Fruit fly (Drosophila melanogaster) whole organism, embryonic: ENCODE data around the gene nAChRalpha6.

ENCODE experiments used
- Atf3 ChIP-seq: fragments of 200-800 bp; sonication (Bioruptor generic); optimal IDR thresholded peaks from 3 replicates; lab custom pipeline; 2016; ENCODE audit warnings: missing biosample characterization, missing genetic modification characterization
- Atf6 ChIP-seq: fragments of 200-800 bp; sonication (Bioruptor generic); IDR thresholded peaks from 2 replicates; pipeline ENCODE4 v1.3.6; 2022; ENCODE audit warnings: missing biosample characterization, missing genetic modification characterization
- CG10267 ChIP-seq: fragments of 200-800 bp; sonication (Bioruptor generic); optimal IDR thresholded peaks from 2 replicates; lab custom pipeline; 2018; ENCODE audit warnings: missing biosample characterization, mild to moderate bottlenecking, missing genetic modification characterization, moderate library complexity
- CG10366 ChIP-seq: fragments of 200-800 bp; sonication (Bioruptor generic); IDR thresholded peaks from 2 replicates; pipeline ENCODE4 v1.3.6; 2022; ENCODE audit warnings: missing biosample characterization, missing genetic modification characterization
- CG10565 ChIP-seq: fragments of 200-800 bp; sonication (Bioruptor generic); optimal IDR thresholded peaks from 3 replicates; lab custom pipeline; 2016; ENCODE audit warnings: missing biosample characterization, mild to moderate bottlenecking, missing genetic modification characterization
- CG10979 ChIP-seq: fragments of 200-800 bp; sonication (Bioruptor generic); optimal IDR thresholded peaks from 2 replicates; lab custom pipeline; 2018; ENCODE audit warnings: missing biosample characterization, mild to moderate bottlenecking, missing genetic modification characterization, moderate library complexity
- CG11723 ChIP-seq: fragments of 200-800 bp; sonication (Bioruptor generic); optimal IDR thresholded peaks from 2 replicates; lab custom pipeline; 2017; ENCODE audit warnings: missing biosample characterization, mild to moderate bottlenecking, missing genetic modification characterization
- CG13296 ChIP-seq: fragments of 200-800 bp; sonication (Bioruptor generic); optimal IDR thresholded peaks from 3 replicates; lab custom pipeline; 2018; ENCODE audit warnings: missing biosample characterization, mild to moderate bottlenecking, missing genetic modification characterization
- CG17385 ChIP-seq: fragments of 200-800 bp; sonication (Bioruptor generic); optimal IDR thresholded peaks from 3 replicates; lab custom pipeline; 2018; ENCODE audit warnings: missing biosample characterization, mild to moderate bottlenecking, missing genetic modification characterization
- CG18011 ChIP-seq: fragments of 200-800 bp; sonication (Bioruptor generic); optimal IDR thresholded peaks from 2 replicates; lab custom pipeline; 2017; ENCODE audit warnings: missing biosample characterization, missing genetic modification characterization, mild to moderate bottlenecking, moderate library complexity, missing genotype
- CG30431 ChIP-seq: fragments of 200-800 bp; sonication (Bioruptor generic); optimal IDR thresholded peaks from 2 replicates; lab custom pipeline; 2017; ENCODE audit warnings: missing biosample characterization, missing genetic modification characterization
- CG33213 ChIP-seq: fragments of 200-800 bp; sonication (Bioruptor generic); optimal IDR thresholded peaks from 3 replicates; lab custom pipeline; 2016; ENCODE audit warnings: missing biosample characterization, missing genetic modification characterization
- CG42726 ChIP-seq: fragments of 200-800 bp; sonication (Bioruptor generic); IDR thresholded peaks from 2 replicates; pipeline ENCODE4 v1.3.6; 2022; ENCODE audit warnings: missing biosample characterization, missing genetic modification characterization; ENCODE audit not compliant: partially characterized antibody
- CG6654 ChIP-seq: fragments of 200-800 bp; sonication (Bioruptor generic); optimal IDR thresholded peaks from 2 replicates; lab custom pipeline; 2017; ENCODE audit warnings: missing biosample characterization, mild to moderate bottlenecking, missing genetic modification characterization
- CG9437 ChIP-seq: fragments of 200-800 bp; sonication (Bioruptor generic); optimal IDR thresholded peaks from 2 replicates; lab custom pipeline; 2018; ENCODE audit warnings: missing biosample characterization, mild to moderate bottlenecking, missing genetic modification characterization
- D19A ChIP-seq: fragments of 200-800 bp; optimal IDR thresholded peaks from 3 replicates; lab custom pipeline; 2019; ENCODE audit warnings: missing biosample characterization, mild to moderate bottlenecking, missing genetic modification characterization, moderate library complexity
- E2f2 ChIP-seq: fragments of 200-800 bp; sonication (Bioruptor generic); IDR thresholded peaks from 2 replicates; pipeline ENCODE4 v1.3.6; 2022; ENCODE audit warnings: missing biosample characterization, missing genetic modification characterization
- Elba2 ChIP-seq: fragments of 200-800 bp; sonication (Bioruptor generic); optimal IDR thresholded peaks from 3 replicates; lab custom pipeline; 2016; ENCODE audit warnings: missing biosample characterization, missing genetic modification characterization
- Ets97D ChIP-seq: fragments of 200-800 bp; sonication (Bioruptor generic); optimal IDR thresholded peaks from 3 replicates; lab custom pipeline; 2016; ENCODE audit warnings: missing biosample characterization, missing genetic modification characterization
- Fer1 ChIP-seq: fragments of 200-800 bp; sonication (Bioruptor generic); optimal IDR thresholded peaks from 2 replicates; lab custom pipeline; 2017; ENCODE audit warnings: missing biosample characterization, mild to moderate bottlenecking, missing genetic modification characterization
- H15 ChIP-seq: fragments of 200-800 bp; sonication (Bioruptor generic); IDR thresholded peaks from 3 replicates; pipeline ENCODE4 v1.3.6; 2022; ENCODE audit warnings: missing biosample characterization, missing genetic modification characterization
- MESR4 ChIP-seq: fragments of 200-800 bp; sonication (Bioruptor generic); optimal IDR thresholded peaks from 2 replicates; lab custom pipeline; 2018; ENCODE audit warnings: missing biosample characterization, mild to moderate bottlenecking, missing genetic modification characterization, moderate library complexity
- Ravus ChIP-seq: fragments of 200-800 bp; sonication (Bioruptor generic); IDR thresholded peaks from 2 replicates; pipeline ENCODE4 v1.3.6; 2022; ENCODE audit warnings: missing biosample characterization, missing genetic modification characterization
- Six4 ChIP-seq: fragments of 200-800 bp; sonication (Bioruptor generic); optimal IDR thresholded peaks from 2 replicates; lab custom pipeline; 2016; ENCODE audit warnings: missing biosample characterization, missing genetic modification characterization
- TFAM ChIP-seq: fragments of 200-800 bp; sonication (Bioruptor generic); optimal IDR thresholded peaks from 2 replicates; lab custom pipeline; 2017; ENCODE audit warnings: missing biosample characterization, missing genetic modification characterization, inconsistent platforms
- Xbp1 ChIP-seq: fragments of 200-800 bp; sonication (Bioruptor generic); optimal IDR thresholded peaks from 3 replicates; lab custom pipeline; 2016; ENCODE audit warnings: missing biosample characterization, mild to moderate bottlenecking, missing genetic modification characterization
- Xrp1 ChIP-seq: fragments of 200-800 bp; sonication (Bioruptor generic); IDR thresholded peaks from 2 replicates; pipeline ENCODE4 v1.3.6; 2022; ENCODE audit warnings: missing biosample characterization, missing genetic modification characterization
- ab ChIP-seq: fragments of 200-800 bp; sonication (Bioruptor generic); optimal IDR thresholded peaks from 2 replicates; lab custom pipeline; 2016; ENCODE audit warnings: missing biosample characterization, missing genetic modification characterization
- bsh ChIP-seq, 2 experiments: fragments of 200-800 bp; sonication (Bioruptor generic); optimal IDR thresholded peaks; 2 replicates each; lab custom pipeline; 2017 to 2018; ENCODE audit warnings: mild to moderate bottlenecking in 2 of 2, missing biosample characterization in 2 of 2, missing genetic modification characterization in 2 of 2, moderate library complexity in 1 of 2
- btn ChIP-seq: fragments of 200-800 bp; sonication (Bioruptor generic); optimal IDR thresholded peaks from 2 replicates; lab custom pipeline; 2016; ENCODE audit warnings: missing biosample characterization, missing genetic modification characterization
- emc ChIP-seq: fragments of 200-800 bp; sonication (Bioruptor generic); optimal IDR thresholded peaks from 2 replicates; lab custom pipeline; 2016; ENCODE audit warnings: missing biosample characterization, missing genetic modification characterization
- esg ChIP-seq: fragments of 200-800 bp; sonication (Bioruptor generic); conservative IDR thresholded peaks from 2 replicates; pipeline ENCODE4 v1.3.6; 2022; ENCODE audit warnings: missing biosample characterization, missing genetic modification characterization
- ewg ChIP-seq: fragments of 200-800 bp; sonication (Bioruptor generic); optimal IDR thresholded peaks from 3 replicates; lab custom pipeline; 2017; ENCODE audit warnings: mild to moderate bottlenecking, missing biosample characterization, missing genetic modification reagents, missing genetic modification characterization
- exex ChIP-seq: fragments of 200-800 bp; sonication (Bioruptor generic); optimal IDR thresholded peaks from 4 replicates; lab custom pipeline; 2018; ENCODE audit warnings: missing biosample characterization, mild to moderate bottlenecking, missing genetic modification characterization, moderate library complexity
- fu2 ChIP-seq: fragments of 200-800 bp; sonication (Bioruptor generic); optimal IDR thresholded peaks from 2 replicates; lab custom pipeline; 2016; ENCODE audit warnings: missing biosample characterization, missing genetic modification characterization
- her ChIP-seq: fragments of 200-800 bp; sonication (Bioruptor generic); optimal IDR thresholded peaks from 2 replicates; lab custom pipeline; 2016; ENCODE audit warnings: missing biosample characterization, missing genetic modification characterization
- hkb ChIP-seq, 2 experiments: fragments of 200-800 bp in 1 of 2; fragments of >200 bp in 1 of 2; sonication (Bioruptor generic) in 1 of 2; IDR thresholded peaks in 1 of 2; optimal IDR thresholded peaks in 1 of 2; 2 replicates each; pipeline versions ENCODE4 v1.3.6 to Lab custom; 2017 to 2022; ENCODE audit warnings: missing biosample characterization in 1 of 2, missing genetic modification characterization in 1 of 2
- lbe ChIP-seq: fragments of 200-800 bp; sonication (Bioruptor generic); optimal IDR thresholded peaks from 2 replicates; lab custom pipeline; 2016; ENCODE audit warnings: missing biosample characterization, mild to moderate bottlenecking, missing genetic modification characterization
- lov ChIP-seq, 2 experiments: fragments of 200-800 bp in 1 of 2; fragments of >200 bp in 1 of 2; sonication (Bioruptor generic) in 1 of 2; IDR thresholded peaks in 1 of 2; optimal IDR thresholded peaks in 1 of 2; 2 replicates in 1 of 2; 3 replicates in 1 of 2; pipeline versions ENCODE4 v1.3.6 to Lab custom; 2017 to 2022; ENCODE audit warnings: missing biosample characterization in 1 of 2, missing genetic modification characterization in 1 of 2
- mirr ChIP-seq: fragments of 200-800 bp; sonication (Bioruptor generic); optimal IDR thresholded peaks from 3 replicates; lab custom pipeline; 2018; ENCODE audit warnings: missing biosample characterization, mild to moderate bottlenecking, missing genetic modification characterization
- pnt ChIP-seq: fragments of 200-800 bp; sonication (Bioruptor generic); optimal IDR thresholded peaks from 3 replicates; lab custom pipeline; 2016; ENCODE audit warnings: missing biosample characterization, missing genetic modification characterization
- pros ChIP-seq: fragments of 200-800 bp; sonication (Bioruptor generic); optimal IDR thresholded peaks from 3 replicates; lab custom pipeline; 2019; ENCODE audit warnings: missing biosample characterization, mild to moderate bottlenecking, missing genetic modification characterization, moderate library complexity
- ranshi ChIP-seq: fragments of 200-800 bp; sonication (Bioruptor generic); IDR thresholded peaks from 2 replicates; pipeline ENCODE4 v1.3.6; 2022; ENCODE audit warnings: missing biosample characterization, missing genetic modification characterization
- row ChIP-seq: fragments of 200-800 bp; sonication (Bioruptor generic); IDR thresholded peaks from 3 replicates; pipeline ENCODE4 v1.3.6; 2022; ENCODE audit warnings: missing biosample characterization, missing genetic modification characterization
- sisA ChIP-seq: fragments of 200-800 bp; sonication (Bioruptor generic); IDR thresholded peaks from 2 replicates; pipeline ENCODE4 v1.3.6; 2022; ENCODE audit warnings: missing biosample characterization, missing genetic modification characterization
- slp2 ChIP-seq: fragments of 200-800 bp; sonication (Bioruptor generic); optimal IDR thresholded peaks from 2 replicates; lab custom pipeline; 2016; ENCODE audit warnings: missing biosample characterization, missing genetic modification characterization
- sna ChIP-seq: fragments of 200-800 bp; sonication (Bioruptor generic); IDR thresholded peaks from 2 replicates; pipeline ENCODE4 v1.3.6; 2022; ENCODE audit warnings: missing biosample characterization, missing genetic modification characterization; ENCODE audit not compliant: partially characterized antibody
- ttk ChIP-seq: fragments of 200-800 bp; sonication (Bioruptor generic); IDR thresholded peaks from 2 replicates; pipeline ENCODE4 v2.1.2; 2022; ENCODE audit warnings: missing biosample characterization, missing genetic modification characterization
- twi ChIP-seq: fragments of 200-800 bp; optimal IDR thresholded peaks from 2 replicates; lab custom pipeline; 2019; ENCODE audit warnings: missing biosample characterization, mild to moderate bottlenecking, missing genetic modification characterization, moderate library complexity
- yki ChIP-seq: fragments of >200 bp; optimal IDR thresholded peaks from 3 replicates; lab custom pipeline; 2018

The nAChRalpha6 gene

DNA sequence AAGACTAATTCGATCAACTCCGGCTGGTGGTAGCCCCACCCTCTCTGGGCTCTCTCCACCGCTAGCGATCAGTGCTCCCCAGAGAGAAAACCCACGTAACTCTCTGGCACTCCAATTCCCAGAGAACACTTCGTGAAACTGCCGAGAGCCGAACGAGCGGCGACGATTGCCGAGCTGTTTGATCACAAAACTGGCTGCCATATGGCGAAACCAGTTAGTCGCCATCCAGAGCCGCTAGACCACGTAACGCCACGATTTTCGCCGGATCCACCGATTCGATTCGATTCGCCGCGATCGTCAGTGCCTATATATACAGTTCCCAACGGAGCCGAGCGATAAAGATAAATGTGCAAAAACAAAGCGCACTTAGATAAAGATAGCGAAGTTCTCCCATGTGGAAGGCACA lies 103.9 kb downstream of the nAChRalpha6 start, which contains the start of gene IP3K1 (continued):
- TF ChIP-seq lov (optimal IDR thresholded peaks at IDR 0.05; lab: Kevin White, UChicago): no peak
- no peak; the same call in 2 of the 3 replicates for TF ChIP-seq lov (GFP tag; IDR thresholded peaks at IDR 0.05; lab: Robert Waterston, UW)
- TF ChIP-seq ttk: peak; percentile 29; the same call in 1 of the 2 replicates
- no peak for TF ChIP-seq pros (GFP tag; lab: Kevin White, UChicago)
- no peak for TF ChIP-seq ewg
- TF ChIP-seq ab: no peak
- TF ChIP-seq TFAM (GFP tag; lab: Kevin White, UChicago): no peak
- peak; percentile 63 for TF ChIP-seq lbe (GFP tag; lab: Kevin White, UChicago)
- no peak for TF ChIP-seq hkb (optimal IDR thresholded peaks at IDR 0.05; lab: Kevin White, UChicago)
- TF ChIP-seq hkb (GFP tag; IDR thresholded peaks at IDR 0.05; lab: Robert Waterston, UW): peak; percentile 63; the same call in 1 of the 2 replicates
- TF ChIP-seq Ravus: no peak
- TF ChIP-seq Atf3 (GFP tag; lab: Kevin White, UChicago): no peak
- peak; percentile 85 for TF ChIP-seq CG42726 (GFP tag; lab: Robert Waterston, UW)
- peak; percentile 63 for TF ChIP-seq twi (tag; lab: Kevin White, UChicago)
- no peak for TF ChIP-seq CG6654
- no peak for TF ChIP-seq fu2 (GFP tag; lab: Kevin White, UChicago)
- peak; percentile 24 for TF ChIP-seq btn
- TF ChIP-seq Fer1 (GFP tag; lab: Kevin White, UChicago): peak; percentile 76
- TF ChIP-seq her: peak; percentile 61
- TF ChIP-seq row (GFP tag; lab: Robert Waterston, UW): no peak
- TF ChIP-seq CG10267 (tag; lab: Kevin White, UChicago): no peak
- no peak for TF ChIP-seq pnt (GFP tag; lab: Kevin White, UChicago)
- TF ChIP-seq Xbp1 (GFP tag; lab: Kevin White, UChicago): peak; percentile 29
- TF ChIP-seq sna (GFP tag; lab: Robert Waterston, UW): peak; percentile 54
- no peak for TF ChIP-seq Six4 (GFP tag; lab: Kevin White, UChicago)
- no peak for TF ChIP-seq CG18011
- no peak for TF ChIP-seq H15 (GFP tag; lab: Robert Waterston, UW)
- TF ChIP-seq emc: no peak
- TF ChIP-seq mirr: peak; percentile 67
- TF ChIP-seq CG33213 (GFP tag; lab: Kevin White, UChicago): no peak
- no peak for TF ChIP-seq CG9437 (GFP tag; lab: Kevin White, UChicago)
- 0 out of 2 replicates have a peak, but pooled peaks have one; percentile 34 for TF ChIP-seq Xrp1 (GFP tag; lab: Robert Waterston, UW)
- TF ChIP-seq Atf6: peak; percentile 59
- no peak for TF ChIP-seq esg (GFP tag; lab: Robert Waterston, UW)
- TF ChIP-seq D19A (tag; lab: Kevin White, UChicago): no peak
- no peak; the same call in 1 of the 2 replicates for TF ChIP-seq CG10366 (GFP tag; lab: Robert Waterston, UW)
- TF ChIP-seq ranshi (GFP tag; lab: Robert Waterston, UW): no peak; the same call in 1 of the 2 replicates
- TF ChIP-seq CG17385 (GFP tag; lab: Kevin White, UChicago): peak; percentile 48
- TF ChIP-seq Ets97D (GFP tag; lab: Kevin White, UChicago): no peak
- TF ChIP-seq CG10979: no peak
- TF ChIP-seq yki: peak; percentile 86
- TF ChIP-seq sisA: no peak
- TF ChIP-seq CG30431 (GFP tag; lab: Kevin White, UChicago): no peak
- peak; percentile 45; the same call in 1 of the 2 replicates for TF ChIP-seq E2f2 (GFP tag; lab: Robert Waterston, UW)
- TF ChIP-seq exex: peak; percentile 47
- TF ChIP-seq MESR4 (GFP tag; lab: Kevin White, UChicago): no peak
- TF ChIP-seq CG10565 (GFP tag; lab: Kevin White, UChicago): no peak
- no peak for TF ChIP-seq CG11723 (GFP tag; lab: Kevin White, UChicago)
- no peak for TF ChIP-seq slp2 (GFP tag; lab: Kevin White, UChicago)
- TF ChIP-seq bsh (GFP tag; optimal IDR thresholded peaks at IDR 0.05; lab: Kevin White, UChicago): peak in 1 of 2 experiments; percentile 25
- TF ChIP-seq Elba2 (GFP tag; lab: Kevin White, UChicago): no peak
- TF ChIP-seq CG13296: peak; percentile 28
